Fruit fly (Drosophila melanogaster): ENCODE data around the gene CG17707.
A peak's percentile ranks its signal among the peaks of the same experiment; 100 is the strongest.

The CG17707 gene

DNA sequence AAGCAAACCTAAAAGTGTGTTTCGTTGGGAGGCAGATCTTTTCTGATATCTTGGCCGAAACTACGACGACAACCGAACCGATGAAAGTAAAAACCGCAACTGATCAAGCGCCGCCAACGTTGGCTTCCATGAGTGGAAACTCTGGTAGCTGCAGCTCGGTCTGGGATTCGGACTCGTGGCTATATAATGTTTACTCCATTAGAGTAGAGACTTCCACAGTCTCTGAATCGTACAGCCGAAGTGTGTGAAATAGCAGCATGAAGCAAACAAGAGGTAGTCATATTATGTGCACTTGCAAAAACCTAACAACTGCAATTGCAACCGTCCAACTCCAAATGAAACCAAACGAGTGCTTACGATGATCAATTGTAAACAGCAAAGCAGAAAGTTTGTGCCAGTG is at the start of gene CG17707:
Gene CG17707 (minus strand): TSS at position 101 of the 400 bp plus-strand sequence.
- no peak for TF ChIP-seq lola (GFP tag; optimal IDR thresholded peaks at IDR 0.05)
- TF ChIP-seq Dif (GFP tag; optimal IDR thresholded peaks at IDR 0.05; ENCODE audit: partially characterized antibody), result no peak
- no peak for TF ChIP-seq Vsx2 (GFP tag; optimal IDR thresholded peaks at IDR 0.05; ENCODE audit: partially characterized antibody)

DNA sequence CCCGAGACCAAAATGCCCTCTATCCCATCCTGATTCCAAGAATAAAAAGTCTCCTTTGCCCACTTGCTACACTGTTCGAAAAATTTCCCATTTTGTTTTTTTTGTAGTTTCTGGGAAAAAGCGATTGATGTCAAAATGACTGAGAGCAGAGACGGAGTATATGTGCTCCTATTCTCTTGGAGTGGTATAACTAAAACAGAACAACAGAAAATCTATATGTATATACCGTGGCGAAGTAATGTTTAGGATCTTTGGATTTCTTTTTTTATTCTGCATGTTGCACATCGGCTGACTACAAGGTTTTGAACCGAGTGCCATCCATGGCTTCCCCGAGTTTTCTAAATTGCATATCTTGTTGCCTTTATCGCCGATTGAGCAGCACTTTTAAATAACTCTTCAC is 42.8 kb upstream of the CG17707 start:
- TF ChIP-seq psq (GFP tag; optimal IDR thresholded peaks at IDR 0.05) (peak; percentile 2), OdsH (GFP tag; optimal IDR thresholded peaks at IDR 0.05) (no peak), Hr78 (GFP tag; optimal IDR thresholded peaks at IDR 0.05) (no peak)

DNA sequence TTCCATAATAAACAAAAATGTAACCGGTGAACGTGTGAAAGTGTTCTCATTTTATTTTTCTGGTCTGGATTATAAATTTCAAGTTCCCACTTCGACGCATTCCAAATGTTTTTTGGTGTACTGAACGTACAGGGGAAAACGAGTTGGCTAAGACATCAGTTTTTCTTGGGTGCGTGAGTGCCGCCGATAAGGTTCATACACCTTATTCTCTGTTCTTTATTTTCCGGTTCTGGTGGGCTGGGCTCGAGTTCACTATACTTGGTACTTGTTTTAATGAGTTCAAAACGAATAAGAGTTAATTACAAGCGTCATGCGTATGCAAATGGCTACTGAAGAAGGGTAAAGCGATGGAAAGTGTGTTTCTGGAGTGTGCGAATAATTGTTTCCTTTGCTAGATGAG is 32.2 kb upstream of the CG17707 start:
- TF ChIP-seq tai (GFP tag; optimal IDR thresholded peaks at IDR 0.05) (no peak), fru (GFP tag; optimal IDR thresholded peaks at IDR 0.05) (no peak), CG32264 (GFP tag; optimal IDR thresholded peaks at IDR 0.05) (no peak), foxo (GFP tag; optimal IDR thresholded peaks at IDR 0.05) (no peak), Hnf4 (GFP tag; optimal IDR thresholded peaks at IDR 0.05) (no peak), sage (GFP tag; optimal IDR thresholded peaks at IDR 0.05) (no peak), Dif (GFP tag; optimal IDR thresholded peaks at IDR 0.05; ENCODE audit: partially characterized antibody) (no peak), br (GFP tag; optimal IDR thresholded peaks at IDR 0.05) (no peak), brk (GFP tag; optimal IDR thresholded peaks at IDR 0.05) (no peak), dsf (GFP tag; optimal IDR thresholded peaks at IDR 0.05; ENCODE audit: borderline replicate concordance) (no peak), Jra (GFP tag; optimal IDR thresholded peaks at IDR 0.05) (no peak), dl (GFP tag; optimal IDR thresholded peaks at IDR 0.05; ENCODE audit: insufficient read depth in 1 of 2, partially characterized antibody in 2 of 2) (no peak), rgr (GFP tag; optimal IDR thresholded peaks at IDR 0.05) (no peak), HLH106 (tag; optimal IDR thresholded peaks at IDR 0.05) (no peak), Mio (GFP tag; optimal IDR thresholded peaks at IDR 0.05) (no peak), dmrt93B (GFP tag; optimal IDR thresholded peaks at IDR 0.05) (no peak), Vsx2 (GFP tag; optimal IDR thresholded peaks at IDR 0.05; ENCODE audit: partially characterized antibody) (no peak)

- TF ChIP-seq foxo (GFP tag; optimal IDR thresholded peaks at IDR 0.05) (peak in 1 of 2 experiments; percentile 77), Jra (GFP tag; optimal IDR thresholded peaks at IDR 0.05) (no peak), tai (GFP tag; optimal IDR thresholded peaks at IDR 0.05) (peak; percentile 48), rgr (GFP tag; optimal IDR thresholded peaks at IDR 0.05) (peak; percentile 77), Mio (GFP tag; optimal IDR thresholded peaks at IDR 0.05) (no peak), brk (GFP tag; optimal IDR thresholded peaks at IDR 0.05) (peak; percentile 32), Myc (optimal IDR thresholded peaks at IDR 0.05) (no peak), dl (GFP tag; optimal IDR thresholded peaks at IDR 0.05; ENCODE audit: insufficient read depth in 1 of 2, partially characterized antibody in 2 of 2) (no peak), woc (GFP tag; optimal IDR thresholded peaks at IDR 0.05) (peak; percentile 84), CrebA (GFP tag; optimal IDR thresholded peaks at IDR 0.05; ENCODE audit: borderline replicate concordance) (no peak), Abd-B (GFP tag; optimal IDR thresholded peaks at IDR 0.05) (no peak), jim (GFP tag; optimal IDR thresholded peaks at IDR 0.05) (no peak), psq (GFP tag; optimal IDR thresholded peaks at IDR 0.05) (peak; percentile 76), h (GFP tag; optimal IDR thresholded peaks at IDR 0.05) (peak; percentile 88), dmrt93B (GFP tag; optimal IDR thresholded peaks at IDR 0.05) (peak; percentile 58), Dif (GFP tag; optimal IDR thresholded peaks at IDR 0.05; ENCODE audit: partially characterized antibody) (no peak), lola (GFP tag; optimal IDR thresholded peaks at IDR 0.05) (no peak), Vsx2 (GFP tag; optimal IDR thresholded peaks at IDR 0.05; ENCODE audit: partially characterized antibody) (no peak), Rel (GFP tag; optimal IDR thresholded peaks at IDR 0.05) (no peak), Rel (tag; optimal IDR thresholded peaks at IDR 0.05) (peak; percentile 40), CG9705 (GFP tag; optimal IDR thresholded peaks at IDR 0.05) (peak; percentile 63), HLH106 (tag; optimal IDR thresholded peaks at IDR 0.05) (peak; percentile 83), N (GFP tag; optimal IDR thresholded peaks at IDR 0.05) (no peak), Hr78 (GFP tag; optimal IDR thresholded peaks at IDR 0.05) (no peak), sage (GFP tag; optimal IDR thresholded peaks at IDR 0.05) (peak; percentile 46), br (GFP tag; optimal IDR thresholded peaks at IDR 0.05) (peak; percentile 72), Hr83 (GFP tag; optimal IDR thresholded peaks at IDR 0.05; ENCODE audit: poor library complexity, severe bottlenecking) (no peak), Sp1 (GFP tag; optimal IDR thresholded peaks at IDR 0.05) (peak; percentile 80), ey (GFP tag; optimal IDR thresholded peaks at IDR 0.05) (peak; percentile 82), pan (optimal IDR thresholded peaks at IDR 0.05) (no peak), Hnf4 (GFP tag; optimal IDR thresholded peaks at IDR 0.05) (peak; percentile 67), usp (GFP tag; optimal IDR thresholded peaks at IDR 0.05) (no peak), CG32264 (GFP tag; optimal IDR thresholded peaks at IDR 0.05) (peak; percentile 55), fru (GFP tag; optimal IDR thresholded peaks at IDR 0.05) (peak; percentile 88), dsf (GFP tag; optimal IDR thresholded peaks at IDR 0.05; ENCODE audit: borderline replicate concordance) (no peak), Dfd (GFP tag; optimal IDR thresholded peaks at IDR 0.05) (no peak), OdsH (GFP tag; optimal IDR thresholded peaks at IDR 0.05) (peak; percentile 81), GATAd (GFP tag; optimal IDR thresholded peaks at IDR 0.05) (no peak), sv (GFP tag; optimal IDR thresholded peaks at IDR 0.05) (no peak)
Measured at dm6 chrX:175542-176197, 27.4 kb upstream of the CG17707 start.

All from whole organism, wandering third instar larva.